Worm (Caenorhabditis elegans) whole organism, young adult: ENCODE measurements around the gene lcmt-1.

Experiments used
- B0261.1 ChIP-seq: sonication (generic microtip); optimal IDR thresholded peaks from 2 replicates; lab custom pipeline; 2016; ENCODE audit warnings: mild to moderate bottlenecking, missing genetic modification characterization, moderate library complexity, missing compliant biosample characterization
- C06A6.2 ChIP-seq: fragments of 200-800 bp; sonication (Bioruptor generic); conservative IDR thresholded peaks from 2 replicates; pipeline ENCODE4 v1.3.6; 2022; ENCODE audit warnings: missing genetic modification characterization, missing compliant biosample characterization
- F33H1.4 ChIP-seq: fragments of 200-800 bp; sonication (Bioruptor generic); IDR thresholded peaks from 2 replicates; pipeline ENCODE4 v1.3.6; 2022; ENCODE audit warnings: missing genetic modification reagents, missing genetic modification characterization, missing compliant biosample characterization
- F57A8.1 ChIP-seq: fragments of 200-800 bp; sonication (Bioruptor generic); optimal IDR thresholded peaks from 2 replicates; lab custom pipeline; 2018; ENCODE audit warnings: mild to moderate bottlenecking, missing genetic modification characterization, moderate library complexity, missing compliant biosample characterization
- K11D2.4 ChIP-seq: fragments of 200-800 bp; sonication (Bioruptor generic); IDR thresholded peaks from 2 replicates; pipeline ENCODE4 v1.3.6; 2022; ENCODE audit warnings: missing genetic modification reagents, missing genetic modification characterization, missing compliant biosample characterization
- K12H6.12 ChIP-seq: fragments of 200-800 bp; sonication (Bioruptor generic); optimal IDR thresholded peaks from 2 replicates; lab custom pipeline; 2018; ENCODE audit warnings: mild to moderate bottlenecking, missing genetic modification characterization, missing compliant biosample characterization
- T26A5.8 ChIP-seq: sonication (generic microtip); optimal IDR thresholded peaks from 2 replicates; lab custom pipeline; 2016; ENCODE audit warnings: missing genetic modification characterization, missing compliant biosample characterization
- Y53F4B.3 ChIP-seq: fragments of 200-800 bp; sonication (Bioruptor generic); IDR thresholded peaks from 2 replicates; pipeline ENCODE4 v1.3.6; 2022; ENCODE audit warnings: missing genetic modification reagents, missing genetic modification characterization, missing compliant biosample characterization
- ZK185.1 ChIP-seq: sonication (generic microtip); optimal IDR thresholded peaks from 2 replicates; lab custom pipeline; 2016; ENCODE audit warnings: mild to moderate bottlenecking, missing genetic modification characterization, missing compliant biosample characterization; ENCODE audit not compliant: poor library complexity, severe bottlenecking
- atf-7 ChIP-seq: sonication (generic microtip); optimal IDR thresholded peaks from 2 replicates; lab custom pipeline; 2017; ENCODE audit warnings: mild to moderate bottlenecking, missing genetic modification characterization, missing compliant biosample characterization
- attf-3 ChIP-seq: fragments of 200-800 bp; sonication (Bioruptor generic); conservative IDR thresholded peaks from 2 replicates; pipeline ENCODE4 v1.3.6; 2022; ENCODE audit warnings: missing genetic modification reagents, missing genetic modification characterization, missing compliant biosample characterization
- bed-2 ChIP-seq: fragments of 200-800 bp; sonication (Bioruptor generic); IDR thresholded peaks from 2 replicates; pipeline ENCODE4 v1.3.6; 2022; ENCODE audit warnings: missing genetic modification reagents, missing genetic modification characterization, missing compliant biosample characterization
- cebp-1 ChIP-seq, 2 experiments: fragments of 200-800 bp in 1 of 2; sonication (Bioruptor generic) in 1 of 2; sonication (generic microtip) in 1 of 2; IDR thresholded peaks in 1 of 2; optimal IDR thresholded peaks in 1 of 2; 2 replicates each; pipeline versions ENCODE4 v1.3.6 to Lab custom; 2017 to 2022; ENCODE audit warnings: missing compliant biosample characterization in 2 of 2, missing genetic modification characterization in 2 of 2, mild to moderate bottlenecking in 1 of 2, missing genetic modification reagents in 1 of 2, moderate library complexity in 1 of 2
- ceh-58 ChIP-seq: fragments of 200-800 bp; sonication (Bioruptor generic); IDR thresholded peaks from 2 replicates; pipeline ENCODE4 v1.3.6; 2022; ENCODE audit warnings: missing genetic modification characterization, missing compliant biosample characterization
- ceh-91 ChIP-seq: fragments of 200-800 bp; sonication (Bioruptor generic); IDR thresholded peaks from 2 replicates; pipeline ENCODE4 v1.3.6; 2022; ENCODE audit warnings: missing genetic modification reagents, missing genetic modification characterization, missing compliant biosample characterization
- die-1 ChIP-seq: sonication (generic microtip); optimal IDR thresholded peaks from 2 replicates; lab custom pipeline; 2016; ENCODE audit warnings: missing genotype, mild to moderate bottlenecking, missing genetic modification characterization, missing compliant biosample characterization
- dpl-1 ChIP-seq: fragments of 150-350 bp; optimal IDR thresholded peaks from 2 replicates; lab custom pipeline; 2014; ENCODE audit warnings: missing biosample characterization, missing genetic modification reagents, missing genetic modification characterization
- efl-1 ChIP-seq: fragments of 150-350 bp; optimal IDR thresholded peaks from 2 replicates; lab custom pipeline; 2014; ENCODE audit warnings: missing biosample characterization, missing genetic modification reagents, missing genetic modification characterization
- him-1 ChIP-seq: sonication (generic microtip); optimal IDR thresholded peaks from 2 replicates; lab custom pipeline; 2016; ENCODE audit warnings: missing genotype, missing genetic modification reagents, missing genetic modification characterization, missing compliant biosample characterization
- hlh-26 ChIP-seq: fragments of 200-800 bp; sonication (Bioruptor generic); conservative IDR thresholded peaks from 2 replicates; pipeline ENCODE4 v1.3.6; 2022; ENCODE audit warnings: missing genetic modification reagents, missing genetic modification characterization, missing compliant biosample characterization
- hmg-20 ChIP-seq: fragments of 200-800 bp; sonication (Bioruptor generic); IDR thresholded peaks from 2 replicates; pipeline ENCODE4 v1.3.6; 2022; ENCODE audit warnings: missing genetic modification reagents, missing genetic modification characterization, missing compliant biosample characterization
- hrde-1 ChIP-seq: sonication (generic microtip); optimal IDR thresholded peaks from 2 replicates; lab custom pipeline; 2016; ENCODE audit warnings: missing genetic modification characterization, mild to moderate bottlenecking, missing compliant biosample characterization, moderate library complexity, missing genotype, missing genetic modification reagents, borderline replicate concordance
- let-607 ChIP-seq, 2 experiments: fragments of 200-800 bp in 1 of 2; sonication (Bioruptor generic) in 1 of 2; sonication (generic microtip) in 1 of 2; optimal IDR thresholded peaks; 2 replicates each; lab custom pipeline; 2016 to 2018; ENCODE audit warnings: mild to moderate bottlenecking in 2 of 2, missing compliant biosample characterization in 2 of 2, missing genetic modification characterization in 2 of 2, moderate library complexity in 2 of 2, missing genotype in 1 of 2
- lin-54 ChIP-seq: fragments of 200-800 bp; sonication (Bioruptor generic); optimal IDR thresholded peaks from 2 replicates; lab custom pipeline; 2018; ENCODE audit warnings: mild to moderate bottlenecking, missing genetic modification characterization, missing compliant biosample characterization
- lsl-1 ChIP-seq: fragments of 200-800 bp; sonication (Bioruptor generic); optimal IDR thresholded peaks from 2 replicates; lab custom pipeline; 2018; ENCODE audit warnings: mild to moderate bottlenecking, missing genetic modification characterization, moderate library complexity, missing compliant biosample characterization
- lsy-27 ChIP-seq: sonication (generic microtip); optimal IDR thresholded peaks from 2 replicates; lab custom pipeline; 2017; ENCODE audit warnings: missing genetic modification characterization, mild to moderate bottlenecking, missing compliant biosample characterization, antibody characterized with exemption, missing genotype, borderline replicate concordance; ENCODE audit not compliant: insufficient read depth
- madf-6 ChIP-seq: fragments of 200-800 bp; sonication (Bioruptor generic); IDR thresholded peaks from 2 replicates; pipeline ENCODE4 v1.3.6; 2022; ENCODE audit warnings: missing genetic modification reagents, missing genetic modification characterization, missing compliant biosample characterization
- mes-4 ChIP-seq: sonication (generic microtip); optimal IDR thresholded peaks from 2 replicates; lab custom pipeline; 2016; ENCODE audit warnings: missing genotype, missing genetic modification characterization, missing compliant biosample characterization
- nfya-1 ChIP-seq: sonication (generic microtip); optimal IDR thresholded peaks from 2 replicates; lab custom pipeline; 2017; ENCODE audit warnings: antibody characterized with exemption, missing compliant biosample characterization, missing genetic modification characterization, borderline replicate concordance; ENCODE audit not compliant: insufficient read depth
- nhr-179 ChIP-seq: sonication (generic microtip); optimal IDR thresholded peaks from 2 replicates; lab custom pipeline; 2016; ENCODE audit warnings: mild to moderate bottlenecking, missing genetic modification characterization, missing compliant biosample characterization
- nhr-27 ChIP-seq: fragments of 200-800 bp; sonication (Bioruptor generic); optimal IDR thresholded peaks from 2 replicates; lab custom pipeline; 2018; ENCODE audit warnings: mild to moderate bottlenecking, missing genetic modification characterization, moderate library complexity, missing compliant biosample characterization
- nhr-80 ChIP-seq: sonication (generic microtip); optimal IDR thresholded peaks from 2 replicates; lab custom pipeline; 2016; ENCODE audit warnings: missing genetic modification characterization, missing compliant biosample characterization
- snpc-1.1 ChIP-seq: sonication (generic microtip); optimal IDR thresholded peaks from 2 replicates; lab custom pipeline; 2017; ENCODE audit warnings: missing genetic modification characterization, mild to moderate bottlenecking, missing compliant biosample characterization, antibody characterized with exemption, moderate library complexity, missing genotype, missing genetic modification reagents; ENCODE audit not compliant: insufficient read depth
- snpc-3.4 ChIP-seq: sonication (generic microtip); optimal IDR thresholded peaks from 2 replicates; lab custom pipeline; 2017; ENCODE audit warnings: missing genetic modification characterization, mild to moderate bottlenecking, missing compliant biosample characterization, antibody characterized with exemption, moderate library complexity, missing genotype, missing genetic modification reagents
- snpc-4 ChIP-seq, 5 experiments: fragments of 150-350 bp in 1 of 5; sonication (generic microtip) in 4 of 5; optimal IDR thresholded peaks; 2 replicates each; lab custom pipeline; 2014 to 2018; ENCODE audit warnings: missing genetic modification characterization in 5 of 5, missing biosample characterization in 3 of 5, antibody characterized with exemption in 2 of 5, mild to moderate bottlenecking in 2 of 5, missing compliant biosample characterization in 2 of 5, missing genotype in 2 of 5, moderate library complexity in 2 of 5, missing genetic modification reagents in 1 of 5
- sptf-2 ChIP-seq: fragments of 200-800 bp; sonication (Bioruptor generic); optimal IDR thresholded peaks from 2 replicates; lab custom pipeline; 2018; ENCODE audit warnings: mild to moderate bottlenecking, missing genetic modification characterization, missing compliant biosample characterization
- tlf-1 ChIP-seq: fragments of 200-800 bp; sonication (Bioruptor generic); optimal IDR thresholded peaks from 2 replicates; lab custom pipeline; 2018; ENCODE audit warnings: mild to moderate bottlenecking, missing genetic modification characterization, missing compliant biosample characterization
- unc-130 ChIP-seq: sonication (generic microtip); optimal IDR thresholded peaks from 2 replicates; lab custom pipeline; 2016; ENCODE audit warnings: missing genetic modification reagents, missing genetic modification characterization, missing compliant biosample characterization
- xnd-1 ChIP-seq: sonication (generic microtip); optimal IDR thresholded peaks from 2 replicates; lab custom pipeline; 2016; ENCODE audit warnings: missing genotype, missing genetic modification reagents, missing genetic modification characterization, missing compliant biosample characterization

The lcmt-1 gene

DNA sequence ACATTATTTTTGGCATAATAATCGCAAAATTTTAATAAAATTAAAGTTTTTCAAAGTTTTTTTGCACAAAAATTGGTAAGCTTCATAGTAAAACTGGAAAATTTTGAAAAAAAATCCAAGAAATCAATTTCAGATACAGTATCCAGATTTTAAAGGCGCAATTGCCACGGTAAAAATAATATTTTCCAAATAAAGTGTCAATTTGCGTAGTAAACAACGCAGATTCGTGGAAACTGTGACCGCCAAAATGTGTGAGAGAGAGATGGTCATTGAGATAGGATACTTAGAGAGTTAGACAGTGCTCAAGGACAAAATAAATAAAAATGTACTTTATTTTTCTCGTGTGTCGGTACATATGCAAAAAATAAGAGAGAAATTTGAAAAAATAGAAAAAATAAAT is 40.5 kb upstream of the lcmt-1 start:
- no peak for TF ChIP-seq B0261.1 (tag; lab: Kevin White, UChicago)
- TF ChIP-seq efl-1 (GFP tag; lab: Kevin White, UChicago): peak; percentile 29
- no peak for TF ChIP-seq hrde-1
- peak; percentile 29 for TF ChIP-seq xnd-1 (tag; lab: Kevin White, UChicago)
- no peak for TF ChIP-seq hmg-20
- no peak for TF ChIP-seq atf-7 (tag; lab: Kevin White, UChicago)
- TF ChIP-seq ZK185.1 (tag; lab: Kevin White, UChicago): no peak
- TF ChIP-seq madf-6 (GFP tag; lab: Robert Waterston, UW): peak; percentile 39; the same call in 1 of the 2 replicates
- TF ChIP-seq lsl-1 (GFP tag; lab: Kevin White, UChicago): peak; percentile 65
- no peak for TF ChIP-seq F57A8.1

DNA sequence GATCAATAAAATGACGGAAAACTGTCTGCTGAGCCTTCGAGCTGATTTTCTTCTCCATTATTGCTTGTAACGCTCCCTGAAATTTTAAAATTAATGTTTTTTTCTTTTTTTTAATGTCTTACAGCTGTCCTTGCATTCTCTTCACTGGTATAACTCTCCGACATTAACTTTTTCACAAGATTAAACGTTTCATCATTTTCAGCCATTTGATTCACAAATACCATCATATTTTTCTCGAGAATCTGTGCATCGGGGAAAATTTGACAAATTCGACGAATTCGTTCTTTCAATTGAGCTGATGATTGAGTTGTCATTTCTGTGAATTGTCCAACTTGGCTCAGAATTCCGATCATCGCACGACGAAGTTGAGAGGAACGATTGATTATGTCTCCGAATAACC is 33.9 kb upstream of the lcmt-1 start:
- TF ChIP-seq cebp-1 (GFP tag; IDR thresholded peaks at IDR 0.05; lab: Robert Waterston, UW) (no peak), cebp-1 (tag; optimal IDR thresholded peaks at IDR 0.05; lab: Kevin White, UChicago) (no peak), mes-4 (tag; lab: Kevin White, UChicago) (no peak)
- TF ChIP-seq, all 124 proteins: peak for 0

- TF ChIP-seq F33H1.4 (GFP tag; lab: Robert Waterston, UW) (peak; percentile 94), bed-2 (GFP tag; lab: Robert Waterston, UW) (no peak), lin-54 (GFP tag; lab: Kevin White, UChicago) (peak; percentile 68), snpc-1.1 (tag; lab: Kevin White, UChicago) (peak; percentile 6), madf-6 (GFP tag; lab: Robert Waterston, UW) (peak; percentile 96), nhr-179 (tag; lab: Kevin White, UChicago) (no peak), nfya-1 (tag; lab: Kevin White, UChicago) (no peak), Y53F4B.3 (GFP tag; lab: Robert Waterston, UW) (no peak), nhr-80 (tag; lab: Kevin White, UChicago) (peak; percentile 39), K11D2.4 (no peak), atf-7 (tag; lab: Kevin White, UChicago) (peak; percentile 79), sptf-2 (no peak), snpc-4 (GFP tag; optimal IDR thresholded peaks at IDR 0.05; lab: Kevin White, UChicago) (no peak), snpc-4 (tag; optimal IDR thresholded peaks at IDR 0.05; lab: Kevin White, UChicago) (peak in 1 of 4 experiments; percentile 11), T26A5.8 (tag; lab: Kevin White, UChicago) (no peak), unc-130 (GFP tag; lab: Kevin White, UChicago) (no peak), efl-1 (GFP tag; lab: Kevin White, UChicago) (peak; percentile 96), dpl-1 (GFP tag; lab: Kevin White, UChicago) (peak; percentile 82), nhr-27 (tag; lab: Kevin White, UChicago) (no peak), attf-3 (GFP tag; lab: Robert Waterston, UW) (peak; percentile 96), lsl-1 (GFP tag; lab: Kevin White, UChicago) (peak; percentile 92), snpc-3.4 (tag; lab: Kevin White, UChicago) (peak; percentile 80), hlh-26 (GFP tag; lab: Robert Waterston, UW) (no peak), cebp-1 (GFP tag; IDR thresholded peaks at IDR 0.05; lab: Robert Waterston, UW) (no peak), cebp-1 (tag; optimal IDR thresholded peaks at IDR 0.05; lab: Kevin White, UChicago) (no peak), ceh-91 (GFP tag; lab: Robert Waterston, UW) (peak; percentile 84), C06A6.2 (GFP tag; lab: Robert Waterston, UW) (no peak), let-607 (tag; optimal IDR thresholded peaks at IDR 0.05; lab: Kevin White, UChicago) (peak in 1 of 2 experiments; percentile 20), die-1 (tag; lab: Kevin White, UChicago) (no peak), ceh-58 (no peak), K12H6.12 (tag; lab: Kevin White, UChicago) (peak; percentile 46), hmg-20 (no peak), lsy-27 (no peak), him-1 (peak; percentile 2), tlf-1 (no peak)
Observed at ce11 chrIII:4313061-4313962, 29.9 kb upstream of the lcmt-1 start, which contains the start of the genes evl-14 and dcn-1. Gene evl-14 (minus strand): TSS chrIII:4313128. Gene dcn-1 (plus strand): TSS chrIII:4313912.
